Worm (Caenorhabditis elegans) whole organism, L3 larva: ENCODE data around the gene msd-4.
A peak's percentile ranks its signal among the peaks of the same experiment; 100 is the strongest.

Experiments
- R02D3.7 ChIP-seq: fragments of 150-350 bp; optimal IDR thresholded peaks from 2 replicates; lab custom pipeline; 2014; ENCODE audit warnings: missing biosample characterization, missing genetic modification characterization
- ZK546.5 ChIP-seq: sonication (generic microtip); optimal IDR thresholded peaks from 2 replicates; lab custom pipeline; 2017; ENCODE audit warnings: missing biosample characterization, missing genetic modification characterization
- aly-2 ChIP-seq: fragments of 150-350 bp; optimal IDR thresholded peaks from 2 replicates; lab custom pipeline; 2014; ENCODE audit warnings: missing biosample characterization, missing genetic modification characterization
- ama-1 ChIP-seq: fragments of 150-350 bp; optimal IDR thresholded peaks from 2 replicates; lab custom pipeline; 2018
- ceh-16 ChIP-seq: sonication (generic microtip); optimal IDR thresholded peaks from 2 replicates; lab custom pipeline; 2017; ENCODE audit warnings: missing biosample characterization, missing genetic modification characterization
- ceh-28 ChIP-seq: fragments of 150-350 bp; optimal IDR thresholded peaks from 2 replicates; lab custom pipeline; 2014; ENCODE audit warnings: missing biosample characterization, missing genetic modification reagents, missing genetic modification characterization
- ceh-82 ChIP-seq: fragments of 150-350 bp; optimal IDR thresholded peaks from 2 replicates; lab custom pipeline; 2014; ENCODE audit warnings: missing biosample characterization, missing genetic modification characterization
- ceh-9 ChIP-seq: sonication (generic microtip); optimal IDR thresholded peaks from 2 replicates; lab custom pipeline; 2018; ENCODE audit warnings: missing biosample characterization, missing genetic modification characterization
- daf-12 ChIP-seq: fragments of 150-350 bp; optimal IDR thresholded peaks from 2 replicates; lab custom pipeline; 2014; ENCODE audit warnings: missing biosample characterization, missing genetic modification reagents, missing genetic modification characterization
- egl-27 ChIP-seq: sonication (generic microtip); optimal IDR thresholded peaks from 4 replicates; lab custom pipeline; 2017; ENCODE audit warnings: missing biosample characterization, missing genetic modification reagents, missing genetic modification characterization
- egl-5 ChIP-seq: fragments of 150-350 bp; optimal IDR thresholded peaks from 2 replicates; lab custom pipeline; 2017; ENCODE audit warnings: missing biosample characterization, missing genetic modification reagents, missing genetic modification characterization, inconsistent platforms
- elt-1 ChIP-seq: fragments of 150-350 bp; optimal IDR thresholded peaks from 2 replicates; lab custom pipeline; 2014; ENCODE audit warnings: missing biosample characterization, missing genetic modification characterization
- elt-2 ChIP-seq: sonication (generic microtip); optimal IDR thresholded peaks from 2 replicates; lab custom pipeline; 2016; ENCODE audit warnings: missing genetic modification reagents, mild to moderate bottlenecking, missing genetic modification characterization, missing compliant biosample characterization
- elt-3 ChIP-seq, 3 experiments: fragments of 150-350 bp in 1 of 3; sonication (generic microtip) in 2 of 3; optimal IDR thresholded peaks; 2 replicates in 2 of 3; 4 replicates in 1 of 3; lab custom pipeline; 2014 to 2017; ENCODE audit warnings: missing biosample characterization in 3 of 3, missing genetic modification characterization in 3 of 3
- eor-1 ChIP-seq, 2 experiments: fragments of 150-350 bp; optimal IDR thresholded peaks; 2 replicates each; lab custom pipeline; 2014 to 2018; ENCODE audit warnings: missing biosample characterization in 2 of 2, missing genetic modification characterization in 2 of 2
- fkh-10 ChIP-seq: sonication (generic microtip); optimal IDR thresholded peaks from 2 replicates; lab custom pipeline; 2017; ENCODE audit warnings: missing biosample characterization, missing genetic modification reagents, missing genetic modification characterization
- fkh-2 ChIP-seq: fragments of 150-350 bp; optimal IDR thresholded peaks from 2 replicates; lab custom pipeline; 2014; ENCODE audit warnings: missing biosample characterization, missing genetic modification reagents, missing genetic modification characterization
- fos-1 ChIP-seq: fragments of 150-350 bp; optimal IDR thresholded peaks from 2 replicates; lab custom pipeline; 2014; ENCODE audit warnings: missing biosample characterization, missing genetic modification characterization
- hmg-11 ChIP-seq: sonication (generic microtip); optimal IDR thresholded peaks from 2 replicates; lab custom pipeline; 2016; ENCODE audit warnings: missing genetic modification characterization, missing compliant biosample characterization
- jun-1 ChIP-seq: fragments of 150-350 bp; optimal IDR thresholded peaks from 2 replicates; lab custom pipeline; 2014; ENCODE audit warnings: missing biosample characterization, missing genetic modification reagents, missing genetic modification characterization
- lin-15B ChIP-seq: fragments of 150-350 bp; optimal IDR thresholded peaks from 2 replicates; lab custom pipeline; 2014; ENCODE audit warnings: missing biosample characterization, missing genetic modification characterization
- lin-39 ChIP-seq: fragments of 150-350 bp; optimal IDR thresholded peaks from 2 replicates; lab custom pipeline; 2018; ENCODE audit warnings: missing biosample characterization, missing genetic modification reagents, missing genetic modification characterization
- lsy-12 ChIP-seq: sonication (generic microtip); optimal IDR thresholded peaks from 2 replicates; lab custom pipeline; 2016; ENCODE audit warnings: mild to moderate bottlenecking, missing genetic modification characterization, missing compliant biosample characterization
- mdl-1 ChIP-seq: fragments of 150-350 bp; optimal IDR thresholded peaks from 2 replicates; lab custom pipeline; 2014; ENCODE audit warnings: missing biosample characterization, missing genetic modification characterization
- mml-1 ChIP-seq: fragments of 150-350 bp; sonication (generic microtip); optimal IDR thresholded peaks from 3 replicates; lab custom pipeline; 2014; ENCODE audit warnings: missing biosample characterization, missing genetic modification characterization
- nfya-1 ChIP-seq: sonication (generic microtip); optimal IDR thresholded peaks from 2 replicates; lab custom pipeline; 2017; ENCODE audit warnings: missing genetic modification characterization, mild to moderate bottlenecking, missing compliant biosample characterization, antibody characterized with exemption, moderate library complexity; ENCODE audit not compliant: insufficient read depth
- nhr-11 ChIP-seq: fragments of 150-350 bp; optimal IDR thresholded peaks from 2 replicates; lab custom pipeline; 2014; ENCODE audit warnings: missing biosample characterization, missing genetic modification characterization
- nhr-12 ChIP-seq: fragments of 150-350 bp; optimal IDR thresholded peaks from 2 replicates; lab custom pipeline; 2014; ENCODE audit warnings: missing biosample characterization, missing genetic modification characterization
- nhr-23 ChIP-seq: fragments of 150-350 bp; optimal IDR thresholded peaks from 2 replicates; lab custom pipeline; 2014; ENCODE audit warnings: missing biosample characterization, missing genetic modification reagents, missing genetic modification characterization
- nhr-237 ChIP-seq: fragments of 150-350 bp; optimal IDR thresholded peaks from 2 replicates; lab custom pipeline; 2014; ENCODE audit warnings: missing biosample characterization, missing genetic modification characterization
- nhr-25 ChIP-seq: sonication (generic microtip); optimal IDR thresholded peaks from 2 replicates; lab custom pipeline; 2017; ENCODE audit warnings: missing biosample characterization, missing genetic modification characterization
- nhr-28 ChIP-seq: fragments of 150-350 bp; optimal IDR thresholded peaks from 2 replicates; lab custom pipeline; 2014; ENCODE audit warnings: missing biosample characterization, missing genetic modification characterization
- nhr-43 ChIP-seq: sonication (generic microtip); optimal IDR thresholded peaks from 2 replicates; lab custom pipeline; 2016; ENCODE audit warnings: mild to moderate bottlenecking, missing genetic modification characterization, missing compliant biosample characterization; ENCODE audit not compliant: poor library complexity, severe bottlenecking
- nhr-67 ChIP-seq: fragments of 150-350 bp; optimal IDR thresholded peaks from 2 replicates; lab custom pipeline; 2014; ENCODE audit warnings: missing biosample characterization, missing genetic modification characterization
- nhr-76 ChIP-seq: fragments of 150-350 bp; sonication (generic microtip); optimal IDR thresholded peaks from 5 replicates; lab custom pipeline; 2014; ENCODE audit warnings: missing biosample characterization, missing genetic modification characterization
- nhr-77 ChIP-seq: fragments of 150-350 bp; optimal IDR thresholded peaks from 2 replicates; lab custom pipeline; 2014; ENCODE audit warnings: missing biosample characterization, missing genetic modification characterization
- pha-4 ChIP-seq: fragments of 150-350 bp; optimal IDR thresholded peaks from 2 replicates; lab custom pipeline; 2014; ENCODE audit warnings: missing biosample characterization, missing genetic modification reagents, missing genetic modification characterization
- pqm-1 ChIP-seq: fragments of 150-350 bp; optimal IDR thresholded peaks from 2 replicates; lab custom pipeline; 2017; ENCODE audit warnings: missing biosample characterization, missing genetic modification characterization, inconsistent platforms
- sea-2 ChIP-seq: fragments of 150-350 bp; sonication (generic microtip); optimal IDR thresholded peaks from 4 replicates; lab custom pipeline; 2014; ENCODE audit warnings: missing biosample characterization, missing genetic modification reagents, missing genetic modification characterization
- skn-1 ChIP-seq: fragments of 150-350 bp; optimal IDR thresholded peaks from 2 replicates; lab custom pipeline; 2014; ENCODE audit warnings: missing biosample characterization, missing genetic modification characterization
- snpc-4 ChIP-seq: fragments of 150-350 bp; optimal IDR thresholded peaks from 2 replicates; lab custom pipeline; 2014; ENCODE audit warnings: missing biosample characterization, missing genetic modification characterization
- tbx-2 ChIP-seq: sonication (generic microtip); optimal IDR thresholded peaks from 2 replicates; lab custom pipeline; 2016; ENCODE audit warnings: mild to moderate bottlenecking, missing genetic modification characterization, missing compliant biosample characterization
- unc-39 ChIP-seq: sonication (generic microtip); optimal IDR thresholded peaks from 4 replicates; lab custom pipeline; 2017; ENCODE audit warnings: missing biosample characterization, missing genetic modification characterization
- unc-62 ChIP-seq: fragments of 150-350 bp; sonication (generic microtip); optimal IDR thresholded peaks from 4 replicates; lab custom pipeline; 2014; ENCODE audit warnings: missing biosample characterization, missing genetic modification reagents, missing genetic modification characterization
- zag-1 ChIP-seq: fragments of 150-350 bp; optimal IDR thresholded peaks from 2 replicates; lab custom pipeline; 2014; ENCODE audit warnings: missing biosample characterization, missing genetic modification characterization
- ztf-11 ChIP-seq: fragments of 150-350 bp; optimal IDR thresholded peaks from 2 replicates; lab custom pipeline; 2014; ENCODE audit warnings: missing biosample characterization, missing genetic modification characterization
- ztf-4 ChIP-seq: fragments of 150-350 bp; optimal IDR thresholded peaks from 2 replicates; lab custom pipeline; 2014; ENCODE audit warnings: missing biosample characterization, missing genetic modification characterization

The msd-4 gene

DNA sequence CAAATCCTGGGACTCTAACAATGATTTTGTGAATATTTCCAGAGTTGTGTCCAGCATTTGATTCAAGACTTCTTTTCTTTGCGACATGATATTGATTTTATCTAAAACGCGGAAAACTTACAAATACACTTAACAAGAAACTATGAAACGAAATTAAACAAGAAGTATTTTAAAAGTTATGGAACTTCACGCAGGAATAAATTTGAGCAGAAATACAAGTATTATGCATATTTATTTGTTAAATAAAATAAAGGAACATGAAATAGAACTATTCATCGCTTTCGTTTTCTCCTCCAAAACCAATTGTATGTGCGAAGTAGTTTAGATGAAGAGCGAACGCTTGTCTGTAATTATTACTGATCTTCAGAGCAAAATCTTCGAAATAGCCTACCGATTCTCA is 35.2 kb upstream of the msd-4 start, which contains the start of gene kbp-2:
Gene kbp-2 (minus strand): TSS at position 101 of the 400 bp plus-strand sequence.
- TF ChIP-seq fos-1 (tag; lab: Kevin White, UChicago) (no peak), ztf-11 (tag; lab: Kevin White, UChicago) (no peak), nfya-1 (no peak), nhr-67 (tag; lab: Kevin White, UChicago) (no peak), lin-15B (no peak), elt-3 (tag; optimal IDR thresholded peaks at IDR 0.05; lab: Kevin White, UChicago) (no peak), ama-1 (no peak), ceh-82 (tag; lab: Kevin White, UChicago) (no peak), lin-39 (no peak), pqm-1 (tag; lab: Kevin White, UChicago) (no peak), nhr-12 (tag; lab: Kevin White, UChicago) (no peak), sea-2 (GFP tag; lab: Kevin White, UChicago) (no peak), nhr-25 (tag; lab: Kevin White, UChicago) (no peak)

DNA sequence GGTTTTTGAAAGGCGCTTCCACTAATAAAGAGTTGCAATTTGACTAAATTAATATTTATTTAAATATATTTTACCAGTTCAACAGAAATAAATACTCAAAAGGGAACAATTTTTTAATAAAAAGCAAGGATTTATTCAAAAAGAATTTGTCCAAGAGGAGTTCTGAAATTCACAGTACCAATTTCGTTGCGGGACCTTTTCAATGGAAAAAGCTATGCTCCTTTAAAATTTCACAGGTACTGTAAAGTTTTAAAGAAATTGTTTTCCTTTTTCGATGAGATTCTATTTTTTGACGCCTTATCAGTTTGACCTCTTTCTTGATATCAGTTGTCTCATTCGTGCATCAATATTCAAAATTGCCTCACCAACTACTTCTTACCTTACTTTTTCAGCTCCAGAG is 31.7 kb upstream of the msd-4 start, which contains the start of gene tag-340:
Gene tag-340 (plus strand): TSS at position 249 of the 400 bp plus-strand sequence.
- no peak for TF ChIP-seq ceh-28 (tag; lab: Kevin White, UChicago)

DNA sequence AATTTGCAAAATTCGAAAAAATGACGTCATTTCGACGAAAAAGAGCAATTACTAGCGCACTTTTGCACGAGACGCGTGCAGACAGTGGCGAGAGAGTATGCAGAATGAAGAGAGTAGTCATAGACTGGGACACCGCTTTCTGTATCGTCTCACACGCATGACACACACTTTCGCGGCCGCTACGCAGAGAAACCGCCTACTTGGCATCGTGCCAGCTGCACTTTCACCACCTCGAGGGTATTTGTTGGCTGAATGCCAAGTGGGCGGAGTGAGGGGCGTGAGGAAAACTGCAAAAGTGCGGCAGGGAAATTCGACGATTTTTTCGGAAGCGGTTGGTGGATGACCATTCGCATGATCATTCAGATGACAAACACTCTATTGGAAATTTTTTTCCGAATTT is 31.2 kb upstream of the msd-4 start:
- peak; percentile 97 for TF ChIP-seq tbx-2 (tag; lab: Kevin White, UChicago)
- peak; percentile 99 for TF ChIP-seq nfya-1
- TF ChIP-seq ceh-28 (tag; lab: Kevin White, UChicago): peak; percentile 95
- TF ChIP-seq unc-39: peak; percentile 33
- TF ChIP-seq nhr-76 (tag; lab: Kevin White, UChicago): peak; percentile 75
- TF ChIP-seq lin-39: peak; percentile 99
- TF ChIP-seq fkh-10 (GFP tag; lab: Kevin White, UChicago): peak; percentile 99
- peak; percentile 84 for TF ChIP-seq zag-1 (tag; lab: Kevin White, UChicago)
- TF ChIP-seq aly-2: no peak
- peak; percentile 95 for TF ChIP-seq nhr-11 (tag; lab: Kevin White, UChicago)
- peak; percentile 98 for TF ChIP-seq lsy-12
- peak; percentile 92 for TF ChIP-seq R02D3.7
- no peak for TF ChIP-seq ceh-9 (tag; lab: Kevin White, UChicago)
- no peak for TF ChIP-seq nhr-237 (tag; lab: Kevin White, UChicago)
- TF ChIP-seq mml-1: peak; percentile 57
- peak; percentile 95 for TF ChIP-seq egl-27 (tag; lab: Kevin White, UChicago)
- TF ChIP-seq fkh-2 (tag; lab: Kevin White, UChicago): no peak
- TF ChIP-seq nhr-77 (tag; lab: Kevin White, UChicago): peak; percentile 93
- no peak for TF ChIP-seq nhr-67 (tag; lab: Kevin White, UChicago)
- peak; percentile 94 for TF ChIP-seq egl-5 (tag; lab: Kevin White, UChicago)
- TF ChIP-seq ZK546.5 (tag; lab: Kevin White, UChicago): peak; percentile 58
- TF ChIP-seq hmg-11 (tag; lab: Kevin White, UChicago): peak; percentile 97
- peak; percentile 100 for TF ChIP-seq nhr-25 (tag; lab: Kevin White, UChicago)
- peak; percentile 100 for TF ChIP-seq nhr-23
- peak in 2 of 3 experiments; percentile 25 to 95 for TF ChIP-seq elt-3 (tag; optimal IDR thresholded peaks at IDR 0.05; lab: Kevin White, UChicago)
- peak; percentile 82 for TF ChIP-seq ama-1
- TF ChIP-seq pqm-1 (tag; lab: Kevin White, UChicago): peak; percentile 96
- TF ChIP-seq ztf-11 (tag; lab: Kevin White, UChicago): peak; percentile 4
- TF ChIP-seq nhr-43: peak; percentile 98
- TF ChIP-seq elt-2 (tag; lab: Kevin White, UChicago): peak; percentile 97
- TF ChIP-seq ztf-4 (tag; lab: Kevin White, UChicago): peak; percentile 88
- peak; percentile 76 for TF ChIP-seq ceh-16 (tag; lab: Kevin White, UChicago)
- TF ChIP-seq pha-4 (tag; lab: Kevin White, UChicago): peak; percentile 99
- peak; percentile 85 for TF ChIP-seq elt-1
- peak; percentile 97 for TF ChIP-seq unc-62
- peak; percentile 91 for TF ChIP-seq skn-1 (tag; lab: Kevin White, UChicago)
- TF ChIP-seq snpc-4 (tag; lab: Kevin White, UChicago): peak; percentile 92
- TF ChIP-seq daf-12 (tag; lab: Kevin White, UChicago): peak; percentile 90
- TF ChIP-seq ceh-82 (tag; lab: Kevin White, UChicago): peak; percentile 93
- peak; percentile 87 for TF ChIP-seq sea-2 (GFP tag; lab: Kevin White, UChicago)
- no peak for TF ChIP-seq nhr-12 (tag; lab: Kevin White, UChicago)
- peak; percentile 96 for TF ChIP-seq lin-15B
- TF ChIP-seq fos-1 (tag; lab: Kevin White, UChicago): peak; percentile 97
- no peak for TF ChIP-seq nhr-28
- TF ChIP-seq jun-1 (tag; lab: Kevin White, UChicago): peak; percentile 98
- TF ChIP-seq eor-1 (tag; optimal IDR thresholded peaks at IDR 0.05; lab: Kevin White, UChicago): peak in 1 of 2 experiments; percentile 2
- peak; percentile 97 for TF ChIP-seq mdl-1
